Fruit fly (Drosophila melanogaster) whole organism, embryonic: Measurements from ENCODE around the gene mRpL40.

Experiments used
- Atf-2 ChIP-seq: fragments of 200-800 bp; sonication (Bioruptor generic); optimal IDR thresholded peaks from 2 replicates; lab custom pipeline; 2016; ENCODE audit warnings: missing biosample characterization, missing genetic modification characterization
- Atf3 ChIP-seq: fragments of 200-800 bp; sonication (Bioruptor generic); optimal IDR thresholded peaks from 3 replicates; lab custom pipeline; 2016; ENCODE audit warnings: missing biosample characterization, missing genetic modification characterization
- BEAF-32 ChIP-seq: fragments of 200-800 bp; sonication (Bioruptor generic); optimal IDR thresholded peaks from 3 replicates; lab custom pipeline; 2017; ENCODE audit warnings: missing biosample characterization, missing genetic modification characterization, mild to moderate bottlenecking, moderate library complexity, missing genetic modification reagents
- Bgb ChIP-seq: fragments of 200-800 bp; sonication (Bioruptor generic); IDR thresholded peaks from 2 replicates; pipeline ENCODE4 v1.3.6; 2022; ENCODE audit warnings: missing biosample characterization, missing genetic modification characterization; ENCODE audit not compliant: partially characterized antibody
- C15 ChIP-seq: fragments of 200-800 bp; sonication (Bioruptor generic); IDR thresholded peaks from 3 replicates; pipeline ENCODE4 v1.3.6; 2022; ENCODE audit warnings: missing biosample characterization, missing genetic modification characterization
- CG10565 ChIP-seq: fragments of 200-800 bp; sonication (Bioruptor generic); optimal IDR thresholded peaks from 3 replicates; lab custom pipeline; 2016; ENCODE audit warnings: missing biosample characterization, mild to moderate bottlenecking, missing genetic modification characterization
- CG10979 ChIP-seq: fragments of 200-800 bp; sonication (Bioruptor generic); optimal IDR thresholded peaks from 2 replicates; lab custom pipeline; 2018; ENCODE audit warnings: missing biosample characterization, mild to moderate bottlenecking, missing genetic modification characterization, moderate library complexity
- CG12299 ChIP-seq: fragments of 200-800 bp; sonication (Bioruptor generic); optimal IDR thresholded peaks from 2 replicates; lab custom pipeline; 2018; ENCODE audit warnings: missing biosample characterization, mild to moderate bottlenecking, missing genetic modification characterization
- CG12659 ChIP-seq: fragments of 200-800 bp; sonication (Bioruptor generic); optimal IDR thresholded peaks from 3 replicates; lab custom pipeline; 2017; ENCODE audit warnings: mild to moderate bottlenecking, missing biosample characterization, missing genetic modification reagents, missing genetic modification characterization
- CG13296 ChIP-seq: fragments of 200-800 bp; sonication (Bioruptor generic); optimal IDR thresholded peaks from 3 replicates; lab custom pipeline; 2018; ENCODE audit warnings: missing biosample characterization, mild to moderate bottlenecking, missing genetic modification characterization
- CG17568 ChIP-seq: fragments of 200-800 bp; sonication (Bioruptor generic); optimal IDR thresholded peaks from 2 replicates; lab custom pipeline; 2018; ENCODE audit warnings: missing biosample characterization, mild to moderate bottlenecking, missing genetic modification characterization, moderate library complexity
- CG2889 ChIP-seq: fragments of 200-800 bp; sonication (Bioruptor generic); IDR thresholded peaks from 3 replicates; pipeline ENCODE4 v1.3.6; 2022; ENCODE audit warnings: missing biosample characterization, missing genetic modification characterization
- CG30403 ChIP-seq: fragments of 200-800 bp; sonication (Bioruptor generic); optimal IDR thresholded peaks from 3 replicates; lab custom pipeline; 2016; ENCODE audit warnings: missing biosample characterization, missing genetic modification characterization
- CG31224 ChIP-seq: fragments of 200-800 bp; sonication (Bioruptor generic); IDR thresholded peaks from 2 replicates; pipeline ENCODE4 v1.3.6; 2022; ENCODE audit warnings: missing biosample characterization, missing genetic modification characterization
- CG31441 ChIP-seq: fragments of 200-800 bp; sonication (Bioruptor generic); IDR thresholded peaks from 2 replicates; pipeline ENCODE4 v1.3.6; 2022; ENCODE audit warnings: missing biosample characterization, missing genetic modification characterization
- CG3163 ChIP-seq: fragments of 200-800 bp; sonication (Bioruptor generic); optimal IDR thresholded peaks from 3 replicates; lab custom pipeline; 2016; ENCODE audit warnings: missing biosample characterization, missing genetic modification characterization
- CG3407 ChIP-seq: fragments of 200-800 bp; sonication (Bioruptor generic); optimal IDR thresholded peaks from 2 replicates; lab custom pipeline; 2018; ENCODE audit warnings: missing biosample characterization, mild to moderate bottlenecking, missing genetic modification characterization
- CG3847 ChIP-seq: fragments of 200-800 bp; sonication (Bioruptor generic); IDR thresholded peaks from 2 replicates; pipeline ENCODE4 v1.3.6; 2022; ENCODE audit warnings: missing biosample characterization, missing genetic modification characterization
- CG4854 ChIP-seq: fragments of 200-800 bp; sonication (Bioruptor generic); optimal IDR thresholded peaks from 2 replicates; lab custom pipeline; 2016; ENCODE audit warnings: missing biosample characterization, missing genetic modification characterization, inconsistent platforms
- CG5245 ChIP-seq: fragments of 200-800 bp; sonication (Bioruptor generic); optimal IDR thresholded peaks from 3 replicates; lab custom pipeline; 2016; ENCODE audit warnings: missing biosample characterization, missing genetic modification characterization
- CG6683 ChIP-seq: fragments of 200-800 bp; sonication (Bioruptor generic); optimal IDR thresholded peaks from 2 replicates; lab custom pipeline; 2017; ENCODE audit warnings: missing biosample characterization, mild to moderate bottlenecking, missing genetic modification characterization, missing genetic modification reagents
- CG7786 ChIP-seq: fragments of 200-800 bp; sonication (Bioruptor generic); optimal IDR thresholded peaks from 2 replicates; lab custom pipeline; 2016; ENCODE audit warnings: missing biosample characterization, missing genetic modification characterization
- CG7987 ChIP-seq: fragments of 200-800 bp; sonication (Bioruptor generic); optimal IDR thresholded peaks from 2 replicates; lab custom pipeline; 2018; ENCODE audit warnings: missing biosample characterization, mild to moderate bottlenecking, missing genetic modification characterization, moderate library complexity
- CG8388 ChIP-seq: fragments of 200-800 bp; sonication (Bioruptor generic); optimal IDR thresholded peaks from 2 replicates; lab custom pipeline; 2019; ENCODE audit warnings: missing biosample characterization, mild to moderate bottlenecking, missing genetic modification characterization, moderate library complexity
- CG9215 ChIP-seq: fragments of 200-800 bp; sonication (Bioruptor generic); IDR thresholded peaks from 2 replicates; pipeline ENCODE4 v1.3.6; 2022; ENCODE audit warnings: missing biosample characterization, missing genetic modification characterization
- H2.0 ChIP-seq: fragments of 200-800 bp; sonication (Bioruptor generic); IDR thresholded peaks from 2 replicates; pipeline ENCODE4 v1.3.6; 2022; ENCODE audit warnings: missing biosample characterization, missing genetic modification characterization
- Mad ChIP-seq: fragments of 200-800 bp; sonication (Bioruptor generic); optimal IDR thresholded peaks from 2 replicates; lab custom pipeline; 2016; ENCODE audit warnings: missing biosample characterization, missing genetic modification characterization
- Nf-YC ChIP-seq: fragments of 200-800 bp; optimal IDR thresholded peaks from 3 replicates; lab custom pipeline; 2019; ENCODE audit warnings: missing biosample characterization, mild to moderate bottlenecking, missing genetic modification characterization, moderate library complexity
- Ssrp ChIP-seq: fragments of 200-800 bp; sonication (Bioruptor generic); optimal IDR thresholded peaks from 2 replicates; lab custom pipeline; 2018; ENCODE audit warnings: missing biosample characterization, mild to moderate bottlenecking, missing genetic modification characterization, moderate library complexity
- Taf1 ChIP-seq: fragments of 200-800 bp; sonication (Bioruptor generic); IDR thresholded peaks from 2 replicates; pipeline ENCODE4 v1.3.6; 2022; ENCODE audit warnings: missing biosample characterization, missing genetic modification characterization
- ac ChIP-seq: fragments of 200-800 bp; sonication (Bioruptor generic); optimal IDR thresholded peaks from 3 replicates; lab custom pipeline; 2017; ENCODE audit warnings: missing biosample characterization, mild to moderate bottlenecking, missing genetic modification characterization
- aop ChIP-seq: fragments of 200-800 bp; sonication (Bioruptor generic); IDR thresholded peaks from 2 replicates; pipeline ENCODE4 v1.3.6; 2022; ENCODE audit warnings: missing biosample characterization, missing genetic modification characterization
- bcd ChIP-seq: fragments of 200-800 bp; sonication (Bioruptor generic); optimal IDR thresholded peaks from 2 replicates; lab custom pipeline; 2017; ENCODE audit warnings: missing biosample characterization, mild to moderate bottlenecking, missing genetic modification characterization
- chif ChIP-seq, 2 experiments: fragments of 200-800 bp; sonication (Bioruptor generic); optimal IDR thresholded peaks; 3 replicates each; lab custom pipeline; 2016; ENCODE audit warnings: missing biosample characterization in 2 of 2, missing genetic modification characterization in 2 of 2
- corto ChIP-seq: fragments of 200-800 bp; sonication (Bioruptor generic); optimal IDR thresholded peaks from 2 replicates; lab custom pipeline; 2016; ENCODE audit warnings: missing biosample characterization, mild to moderate bottlenecking, missing genetic modification characterization, moderate library complexity
- dimm ChIP-seq: fragments of 200-800 bp; sonication (Bioruptor generic); IDR thresholded peaks from 2 replicates; pipeline ENCODE4 v1.3.6; 2022; ENCODE audit warnings: missing biosample characterization, missing genetic modification characterization
- dpn ChIP-seq, 2 experiments: fragments of 200-800 bp; sonication (Bioruptor generic); optimal IDR thresholded peaks; 3 replicates each; lab custom pipeline; 2016; ENCODE audit warnings: missing biosample characterization in 2 of 2, missing genetic modification characterization in 2 of 2
- eve ChIP-seq, 2 experiments: fragments of >200 bp; optimal IDR thresholded peaks; 2 replicates each; lab custom pipeline; 2017; ENCODE audit warnings: missing biosample characterization in 2 of 2, missing genetic modification characterization in 2 of 2
- jumu ChIP-seq: fragments of 200-800 bp; sonication (Bioruptor generic); optimal IDR thresholded peaks from 3 replicates; lab custom pipeline; 2016; ENCODE audit warnings: missing biosample characterization, missing genetic modification characterization
- kah ChIP-seq: fragments of 200-800 bp; sonication (Bioruptor generic); optimal IDR thresholded peaks from 2 replicates; lab custom pipeline; 2018; ENCODE audit warnings: missing biosample characterization, mild to moderate bottlenecking, missing genetic modification characterization
- mam ChIP-seq: fragments of 200-800 bp; sonication (Bioruptor generic); optimal IDR thresholded peaks from 3 replicates; lab custom pipeline; 2016; ENCODE audit warnings: missing biosample characterization, missing genetic modification characterization
- nau ChIP-seq: fragments of 200-800 bp; sonication (Bioruptor generic); optimal IDR thresholded peaks from 3 replicates; lab custom pipeline; 2017; ENCODE audit warnings: missing biosample characterization, mild to moderate bottlenecking, missing genetic modification characterization, missing genetic modification reagents
- pfk ChIP-seq: fragments of 200-800 bp; sonication (Bioruptor generic); optimal IDR thresholded peaks from 2 replicates; lab custom pipeline; 2018; ENCODE audit warnings: missing biosample characterization, mild to moderate bottlenecking, missing genetic modification characterization, moderate library complexity
- pzg ChIP-seq: fragments of 200-800 bp; sonication (Bioruptor generic); optimal IDR thresholded peaks from 3 replicates; lab custom pipeline; 2018; ENCODE audit warnings: missing biosample characterization, mild to moderate bottlenecking, missing genetic modification characterization, moderate library complexity
- row ChIP-seq: fragments of 200-800 bp; sonication (Bioruptor generic); IDR thresholded peaks from 3 replicates; pipeline ENCODE4 v1.3.6; 2022; ENCODE audit warnings: missing biosample characterization, missing genetic modification characterization
- salm ChIP-seq: fragments of 200-800 bp; sonication (Bioruptor generic); optimal IDR thresholded peaks from 2 replicates; lab custom pipeline; 2018; ENCODE audit warnings: missing biosample characterization, mild to moderate bottlenecking, missing genetic modification characterization
- sisA ChIP-seq: fragments of 200-800 bp; sonication (Bioruptor generic); IDR thresholded peaks from 2 replicates; pipeline ENCODE4 v1.3.6; 2022; ENCODE audit warnings: missing biosample characterization, missing genetic modification characterization
- slbo ChIP-seq: fragments of 200-800 bp; sonication (Bioruptor generic); IDR thresholded peaks from 2 replicates; pipeline ENCODE4 v1.3.6; 2022; ENCODE audit warnings: missing biosample characterization, missing genetic modification characterization
- sug ChIP-seq: fragments of 200-800 bp; optimal IDR thresholded peaks from 2 replicates; lab custom pipeline; 2019; ENCODE audit warnings: missing biosample characterization, mild to moderate bottlenecking, missing genetic modification characterization, moderate library complexity
- trem ChIP-seq: fragments of 200-800 bp; optimal IDR thresholded peaks from 3 replicates; lab custom pipeline; 2019; ENCODE audit warnings: missing biosample characterization, mild to moderate bottlenecking, missing genetic modification characterization, moderate library complexity

The mRpL40 gene

dm6 chr3R:11435537-11436234, 28.0 kb downstream of the mRpL40 start, which contains the start of the genes Exd2 and CG5281 (continued):
- TF ChIP-seq CG13296 (GFP tag; lab: Kevin White, UChicago) (peak; percentile 57), H2.0 (no peak; the same call in 1 of the 2 replicates), kah (no peak), CG7786 (GFP tag; lab: Kevin White, UChicago) (peak; percentile 0), dpn (GFP tag; optimal IDR thresholded peaks at IDR 0.05; lab: Kevin White, UChicago) (peak; percentile 41 to 50), Atf-2 (GFP tag; lab: Kevin White, UChicago) (peak; percentile 48), eve (GFP tag; optimal IDR thresholded peaks at IDR 0.05; lab: Kevin White, UChicago) (no peak), CG3407 (peak; percentile 49), CG3163 (GFP tag; lab: Kevin White, UChicago) (peak; percentile 25), C15 (no peak), ac (GFP tag; lab: Kevin White, UChicago) (no peak), Ssrp (tag; lab: Kevin White, UChicago) (peak; percentile 32), pzg (peak; percentile 61), CG9215 (no peak), bcd (GFP tag; lab: Kevin White, UChicago) (peak; percentile 39), CG12659 (GFP tag; lab: Kevin White, UChicago) (peak; percentile 75), aop (no peak), jumu (GFP tag; lab: Kevin White, UChicago) (peak; percentile 17), chif (GFP tag; optimal IDR thresholded peaks at IDR 0.05; lab: Kevin White, UChicago) (peak; percentile 41 to 59), nau (GFP tag; lab: Kevin White, UChicago) (no peak), CG12299 (peak; percentile 39), CG10979 (peak; percentile 43), salm (tag; lab: Kevin White, UChicago) (peak; percentile 2), CG6683 (GFP tag; lab: Kevin White, UChicago) (no peak), slbo (peak; percentile 41; the same call in 1 of the 2 replicates), CG5245 (peak; percentile 14), mam (peak; percentile 44), CG30403 (GFP tag; lab: Kevin White, UChicago) (peak; percentile 68), sisA (GFP tag; lab: Robert Waterston, UW) (no peak), CG4854 (GFP tag; lab: Kevin White, UChicago) (peak; percentile 22), CG8388 (GFP tag; lab: Kevin White, UChicago) (peak; percentile 39), pfk (no peak), row (GFP tag; lab: Robert Waterston, UW) (peak; percentile 38; the same call in 2 of the 3 replicates), sug (tag; lab: Kevin White, UChicago) (peak; percentile 63), CG31224 (GFP tag; lab: Robert Waterston, UW) (no peak), Taf1 (GFP tag; lab: Robert Waterston, UW) (no peak), CG2889 (GFP tag; lab: Robert Waterston, UW) (no peak), CG10565 (GFP tag; lab: Kevin White, UChicago) (no peak), trem (peak; percentile 99), Atf3 (GFP tag; lab: Kevin White, UChicago) (peak; percentile 65), Nf-YC (tag; lab: Kevin White, UChicago) (peak; percentile 25), Bgb (0 out of 2 replicates have a peak, but pooled peaks have one; percentile 9), BEAF-32 (peak; percentile 63), corto (no peak), CG17568 (no peak), CG3847 (GFP tag; lab: Robert Waterston, UW) (peak; percentile 72), CG31441 (GFP tag; lab: Robert Waterston, UW) (no peak; the same call in none of the 2 replicates), Mad (peak; percentile 7), dimm (no peak), CG7987 (GFP tag; lab: Kevin White, UChicago) (peak; percentile 20)
